Fruit fly (Drosophila melanogaster) whole organism, embryonic: ENCODE measurements around the gene Act87E.

Experiments
- Abd-B ChIP-seq: fragments of 200-800 bp; sonication (Bioruptor generic); optimal IDR thresholded peaks from 2 replicates; lab custom pipeline; 2018; ENCODE audit warnings: missing biosample characterization, mild to moderate bottlenecking, missing genetic modification characterization, moderate library complexity
- CG10147 ChIP-seq: fragments of 200-800 bp; sonication (Bioruptor generic); optimal IDR thresholded peaks from 2 replicates; lab custom pipeline; 2019; ENCODE audit warnings: missing biosample characterization, mild to moderate bottlenecking, missing genetic modification characterization, moderate library complexity
- CG1024 ChIP-seq: fragments of 200-800 bp; sonication (Bioruptor generic); IDR thresholded peaks from 2 replicates; pipeline ENCODE4 v1.3.6; 2022; ENCODE audit warnings: missing biosample characterization, missing genetic modification characterization
- CG11398 ChIP-seq: fragments of 200-800 bp; sonication (Bioruptor generic); optimal IDR thresholded peaks from 2 replicates; lab custom pipeline; 2016; ENCODE audit warnings: missing biosample characterization, missing genetic modification characterization
- CG11504 ChIP-seq: fragments of 200-800 bp; sonication (Bioruptor generic); optimal IDR thresholded peaks from 3 replicates; lab custom pipeline; 2019; ENCODE audit warnings: missing biosample characterization, mild to moderate bottlenecking, missing genetic modification characterization, moderate library complexity
- CG12219 ChIP-seq: fragments of 200-800 bp; sonication (Bioruptor generic); optimal IDR thresholded peaks from 3 replicates; lab custom pipeline; 2018; ENCODE audit warnings: missing biosample characterization, mild to moderate bottlenecking, missing genetic modification characterization
- CG12391 ChIP-seq: fragments of 200-800 bp; sonication (Bioruptor generic); optimal IDR thresholded peaks from 3 replicates; lab custom pipeline; 2018; ENCODE audit warnings: missing biosample characterization, mild to moderate bottlenecking, missing genetic modification characterization, moderate library complexity
- CG13123 ChIP-seq: fragments of 200-800 bp; sonication (Bioruptor generic); optimal IDR thresholded peaks from 2 replicates; lab custom pipeline; 2016; ENCODE audit warnings: missing biosample characterization, missing genetic modification characterization
- CG14050 ChIP-seq: fragments of 200-800 bp; sonication (Bioruptor generic); IDR thresholded peaks from 3 replicates; pipeline ENCODE4 v1.3.6; 2022; ENCODE audit warnings: missing biosample characterization, missing genetic modification characterization
- CG15514 ChIP-seq: fragments of 200-800 bp; sonication (Bioruptor generic); optimal IDR thresholded peaks from 3 replicates; lab custom pipeline; 2017; ENCODE audit warnings: missing biosample characterization, missing genetic modification characterization, mild to moderate bottlenecking, moderate library complexity, missing genetic modification reagents
- CG15696 ChIP-seq: fragments of 200-800 bp; sonication (Bioruptor generic); optimal IDR thresholded peaks from 2 replicates; lab custom pipeline; 2019; ENCODE audit warnings: missing biosample characterization, mild to moderate bottlenecking, missing genetic modification characterization, moderate library complexity
- CG17328 ChIP-seq: fragments of 200-800 bp; sonication (Bioruptor generic); IDR thresholded peaks from 2 replicates; pipeline ENCODE4 v1.3.6; 2022; ENCODE audit warnings: missing biosample characterization, missing genetic modification characterization
- CG2120 ChIP-seq: fragments of 200-800 bp; sonication (Bioruptor generic); optimal IDR thresholded peaks from 3 replicates; lab custom pipeline; 2016; ENCODE audit warnings: missing biosample characterization, missing genetic modification characterization
- CG2202 ChIP-seq: fragments of 200-800 bp; sonication (Bioruptor generic); optimal IDR thresholded peaks from 2 replicates; lab custom pipeline; 2018; ENCODE audit warnings: missing biosample characterization, mild to moderate bottlenecking, missing genetic modification characterization
- CG2678 ChIP-seq: fragments of 200-800 bp; sonication (Bioruptor generic); optimal IDR thresholded peaks from 3 replicates; lab custom pipeline; 2019; ENCODE audit warnings: missing biosample characterization, mild to moderate bottlenecking, missing genetic modification characterization, moderate library complexity
- CG30020 ChIP-seq: fragments of 200-800 bp; optimal IDR thresholded peaks from 2 replicates; lab custom pipeline; 2019; ENCODE audit warnings: missing biosample characterization, mild to moderate bottlenecking, missing genetic modification characterization, moderate library complexity
- CG31224 ChIP-seq: fragments of 200-800 bp; sonication (Bioruptor generic); IDR thresholded peaks from 2 replicates; pipeline ENCODE4 v1.3.6; 2022; ENCODE audit warnings: missing biosample characterization, missing genetic modification characterization
- CG32532 ChIP-seq: fragments of 200-800 bp; sonication (Bioruptor generic); IDR thresholded peaks from 2 replicates; pipeline ENCODE4 v1.3.6; 2022; ENCODE audit warnings: missing biosample characterization, missing genetic modification characterization
- CG3281 ChIP-seq: fragments of 200-800 bp; sonication (Bioruptor generic); optimal IDR thresholded peaks from 3 replicates; lab custom pipeline; 2017; ENCODE audit warnings: missing biosample characterization, mild to moderate bottlenecking, missing genetic modification characterization
- CG6175 ChIP-seq: fragments of 200-800 bp; sonication (Bioruptor generic); IDR thresholded peaks from 3 replicates; pipeline ENCODE4 v1.3.6; 2022; ENCODE audit warnings: missing biosample characterization, missing genetic modification characterization
- CG6689 ChIP-seq: fragments of 200-800 bp; sonication (Bioruptor generic); IDR thresholded peaks from 2 replicates; pipeline ENCODE4 v1.3.6; 2022; ENCODE audit warnings: missing biosample characterization, missing genetic modification characterization
- CG8290 ChIP-seq, 3 experiments: fragments of 200-800 bp; sonication (Bioruptor generic); optimal IDR thresholded peaks; 2 replicates each; lab custom pipeline; 2016 to 2019; ENCODE audit warnings: missing biosample characterization in 3 of 3, missing genetic modification characterization in 3 of 3, mild to moderate bottlenecking in 2 of 3, moderate library complexity in 1 of 3
- CG8944 ChIP-seq: fragments of 200-800 bp; sonication (Bioruptor generic); optimal IDR thresholded peaks from 3 replicates; lab custom pipeline; 2016; ENCODE audit warnings: missing biosample characterization, missing genetic modification characterization
- CG9932 ChIP-seq: fragments of 200-800 bp; sonication (Bioruptor generic); IDR thresholded peaks from 2 replicates; pipeline ENCODE4 v1.3.6; 2022; ENCODE audit warnings: missing biosample characterization, missing genetic modification characterization
- CTCF ChIP-seq: fragments of 200-800 bp; sonication (Bioruptor generic); optimal IDR thresholded peaks from 2 replicates; lab custom pipeline; 2017; ENCODE audit warnings: missing biosample characterization, mild to moderate bottlenecking, missing genetic modification characterization, moderate library complexity
- Chrac-16 ChIP-seq: fragments of 200-800 bp; sonication (Bioruptor generic); optimal IDR thresholded peaks from 3 replicates; lab custom pipeline; 2016; ENCODE audit warnings: missing biosample characterization, missing genetic modification characterization
- Hr3 ChIP-seq: fragments of 200-800 bp; sonication (Bioruptor generic); optimal IDR thresholded peaks from 3 replicates; lab custom pipeline; 2016; ENCODE audit warnings: missing biosample characterization, missing genetic modification characterization
- NC2β ChIP-seq: fragments of 200-800 bp; sonication (Bioruptor generic); optimal IDR thresholded peaks from 2 replicates; lab custom pipeline; 2016; ENCODE audit warnings: missing biosample characterization, missing genetic modification characterization
- Nf-YC ChIP-seq: fragments of 200-800 bp; optimal IDR thresholded peaks from 3 replicates; lab custom pipeline; 2019; ENCODE audit warnings: missing biosample characterization, mild to moderate bottlenecking, missing genetic modification characterization, moderate library complexity
- NfI ChIP-seq: fragments of 200-800 bp; sonication (Bioruptor generic); optimal IDR thresholded peaks from 3 replicates; lab custom pipeline; 2018; ENCODE audit warnings: missing biosample characterization, mild to moderate bottlenecking, missing genetic modification characterization, moderate library complexity
- Scr ChIP-seq: fragments of 200-800 bp; sonication (Bioruptor generic); IDR thresholded peaks from 2 replicates; pipeline ENCODE4 v1.3.6; 2022; ENCODE audit warnings: missing biosample characterization, missing genetic modification characterization; ENCODE audit not compliant: partially characterized antibody
- az2 ChIP-seq: fragments of 200-800 bp; sonication (Bioruptor generic); optimal IDR thresholded peaks from 3 replicates; lab custom pipeline; 2016; ENCODE audit warnings: missing biosample characterization, missing genetic modification characterization
- caup ChIP-seq: fragments of 200-800 bp; sonication (Bioruptor generic); optimal IDR thresholded peaks from 3 replicates; lab custom pipeline; 2017; ENCODE audit warnings: missing biosample characterization, mild to moderate bottlenecking, missing genetic modification characterization, moderate library complexity; ENCODE audit not compliant: severe bottlenecking
- eyg ChIP-seq: fragments of 200-800 bp; sonication (Bioruptor generic); optimal IDR thresholded peaks from 3 replicates; lab custom pipeline; 2016; ENCODE audit warnings: missing biosample characterization, missing genetic modification characterization
- gce ChIP-seq: fragments of 200-800 bp; sonication (Bioruptor generic); IDR thresholded peaks from 3 replicates; pipeline ENCODE4 v1.3.6; 2022; ENCODE audit warnings: missing biosample characterization, missing genetic modification characterization
- gro ChIP-seq: fragments of 200-800 bp; sonication (Bioruptor generic); optimal IDR thresholded peaks from 2 replicates; lab custom pipeline; 2016; ENCODE audit warnings: missing biosample characterization, missing genetic modification characterization
- knrl ChIP-seq: fragments of 200-800 bp; sonication (Bioruptor generic); IDR thresholded peaks from 3 replicates; pipeline ENCODE4 v1.3.6; 2022; ENCODE audit warnings: missing biosample characterization, missing genetic modification characterization; ENCODE audit not compliant: partially characterized antibody
- lmd ChIP-seq: fragments of 200-800 bp; sonication (Bioruptor generic); IDR thresholded peaks from 2 replicates; pipeline ENCODE4 v1.3.6; 2022; ENCODE audit warnings: missing biosample characterization, missing genetic modification characterization
- lola ChIP-seq, 3 experiments: fragments of >200 bp in 2 of 3; fragments of 200-800 bp in 1 of 3; sonication (Bioruptor generic) in 1 of 3; optimal IDR thresholded peaks; 2 replicates each; lab custom pipeline; 2017 to 2019; ENCODE audit warnings: missing biosample characterization in 3 of 3, missing genetic modification characterization in 3 of 3, mild to moderate bottlenecking in 1 of 3, moderate library complexity in 1 of 3
- pb ChIP-seq: fragments of 200-800 bp; sonication (Bioruptor generic); optimal IDR thresholded peaks from 3 replicates; lab custom pipeline; 2016; ENCODE audit warnings: missing biosample characterization, missing genetic modification characterization
- ranshi ChIP-seq: fragments of 200-800 bp; sonication (Bioruptor generic); IDR thresholded peaks from 2 replicates; pipeline ENCODE4 v1.3.6; 2022; ENCODE audit warnings: missing biosample characterization, missing genetic modification characterization
- schlank ChIP-seq: fragments of 200-800 bp; sonication (Bioruptor generic); optimal IDR thresholded peaks from 2 replicates; lab custom pipeline; 2018; ENCODE audit warnings: missing biosample characterization, mild to moderate bottlenecking, missing genetic modification characterization
- sens ChIP-seq: fragments of 200-800 bp; sonication (Bioruptor generic); peaks from one replicate; lab custom pipeline; 2016; ENCODE audit warnings: missing biosample characterization, missing genetic modification characterization
- ssp ChIP-seq: fragments of 200-800 bp; sonication (Bioruptor generic); IDR thresholded peaks from 2 replicates; pipeline ENCODE4 v1.3.6; 2022; ENCODE audit warnings: missing biosample characterization, missing genetic modification characterization
- stwl ChIP-seq: fragments of 200-800 bp; sonication (Bioruptor generic); optimal IDR thresholded peaks from 3 replicates; lab custom pipeline; 2018; ENCODE audit warnings: missing biosample characterization, mild to moderate bottlenecking, missing genetic modification characterization, moderate library complexity
- sug ChIP-seq: fragments of 200-800 bp; optimal IDR thresholded peaks from 2 replicates; lab custom pipeline; 2019; ENCODE audit warnings: missing biosample characterization, mild to moderate bottlenecking, missing genetic modification characterization, moderate library complexity
- tgo ChIP-seq: fragments of 200-800 bp; sonication (Bioruptor generic); IDR thresholded peaks from 3 replicates; pipeline ENCODE4 v1.3.6; 2022; ENCODE audit warnings: missing biosample characterization, missing genetic modification characterization
- trem ChIP-seq: fragments of 200-800 bp; optimal IDR thresholded peaks from 3 replicates; lab custom pipeline; 2019; ENCODE audit warnings: missing biosample characterization, mild to moderate bottlenecking, missing genetic modification characterization, moderate library complexity
- vvl ChIP-seq: fragments of 200-800 bp; sonication (Bioruptor generic); IDR thresholded peaks from 2 replicates; pipeline ENCODE4 v1.3.6; 2022; ENCODE audit warnings: missing biosample characterization, missing genetic modification characterization

The Act87E gene

dm6 chr3R:13381744-13382435, 43.9 kb upstream of the Act87E start, which contains the start of the genes mRpS21 and Droj2 (continued):
- TF ChIP-seq CG8290 (GFP tag; optimal IDR thresholded peaks at IDR 0.05; lab: Kevin White, UChicago): peak; percentile 28
- peak in 1 of 2 experiments; percentile 17 for TF ChIP-seq CG8290 (tag; optimal IDR thresholded peaks at IDR 0.05; lab: Kevin White, UChicago)
- peak; percentile 74 for TF ChIP-seq CG30020 (tag; lab: Kevin White, UChicago)
- TF ChIP-seq CG17328: peak; percentile 14; the same call in 1 of the 2 replicates
- TF ChIP-seq CG2202: no peak
- TF ChIP-seq NfI (GFP tag; lab: Kevin White, UChicago): peak; percentile 30
- TF ChIP-seq Hr3 (GFP tag; lab: Kevin White, UChicago): peak; percentile 41
- peak; percentile 19 for TF ChIP-seq caup
- no peak for TF ChIP-seq ssp (GFP tag; lab: Robert Waterston, UW)
- peak; percentile 51 for TF ChIP-seq Scr (GFP tag; lab: Robert Waterston, UW)
- peak; percentile 65 for TF ChIP-seq Chrac-16
- TF ChIP-seq CG15696: peak; percentile 57
- TF ChIP-seq CG15514: peak; percentile 98
- TF ChIP-seq CG2678 (tag; lab: Kevin White, UChicago): peak; percentile 65
- TF ChIP-seq CG12391 (tag; lab: Kevin White, UChicago): peak; percentile 71
- TF ChIP-seq CG9932: peak; percentile 77
- peak; percentile 74 for TF ChIP-seq CG11504 (tag; lab: Kevin White, UChicago)
- peak; percentile 55; the same call in 2 of the 3 replicates for TF ChIP-seq knrl (GFP tag; lab: Robert Waterston, UW)
- TF ChIP-seq CG14050: no peak
- peak; percentile 92 for TF ChIP-seq sens (GFP tag; lab: Kevin White, UChicago)
- peak; percentile 62 for TF ChIP-seq trem (tag; lab: Kevin White, UChicago)
- TF ChIP-seq Abd-B: peak; percentile 52
- TF ChIP-seq CG2120 (GFP tag; lab: Kevin White, UChicago): peak; percentile 83
- peak; percentile 23 for TF ChIP-seq az2 (GFP tag; lab: Kevin White, UChicago)
- no peak for TF ChIP-seq schlank
- peak in 1 of 3 experiments; percentile 58 for TF ChIP-seq lola (GFP tag; optimal IDR thresholded peaks at IDR 0.05; lab: Kevin White, UChicago)
- peak; percentile 77 for TF ChIP-seq sug
- no peak for TF ChIP-seq CG1024 (GFP tag; lab: Robert Waterston, UW)
- peak; percentile 37; the same call in 1 of the 2 replicates for TF ChIP-seq ranshi (GFP tag; lab: Robert Waterston, UW)
- no peak; the same call in 1 of the 2 replicates for TF ChIP-seq vvl (GFP tag; lab: Robert Waterston, UW)
- peak; percentile 84 for TF ChIP-seq stwl
- peak; percentile 7 for TF ChIP-seq eyg
- no peak for TF ChIP-seq CG11398 (GFP tag; lab: Kevin White, UChicago)
- TF ChIP-seq CG13123 (GFP tag; lab: Kevin White, UChicago): no peak
- peak; percentile 36 for TF ChIP-seq CG8944 (GFP tag; lab: Kevin White, UChicago)
- peak; percentile 35; the same call in 1 of the 2 replicates for TF ChIP-seq CG31224 (GFP tag; lab: Robert Waterston, UW)
- TF ChIP-seq CG32532: peak; percentile 49; the same call in 1 of the 2 replicates
- TF ChIP-seq CG6689 (GFP tag; lab: Robert Waterston, UW): no peak
- no peak for TF ChIP-seq pb (GFP tag; lab: Kevin White, UChicago)
- TF ChIP-seq NC2β (GFP tag; lab: Kevin White, UChicago): peak; percentile 21
- TF ChIP-seq lmd (GFP tag; lab: Robert Waterston, UW): peak; percentile 52; the same call in 1 of the 2 replicates
- no peak for TF ChIP-seq CTCF (GFP tag; lab: Kevin White, UChicago)
- peak; percentile 67 for TF ChIP-seq Nf-YC (tag; lab: Kevin White, UChicago)
- no peak for TF ChIP-seq CG12219 (GFP tag; lab: Kevin White, UChicago)
- TF ChIP-seq CG6175: no peak
- TF ChIP-seq CG10147: peak; percentile 60
- TF ChIP-seq tgo (GFP tag; lab: Robert Waterston, UW): 0 out of 3 replicates have a peak, but pooled peaks have one; percentile 17
- TF ChIP-seq CG3281 (GFP tag; lab: Kevin White, UChicago): peak; percentile 40
- no peak for TF ChIP-seq gro (GFP tag; lab: Kevin White, UChicago)
- TF ChIP-seq gce: no peak
